Worm (Caenorhabditis elegans) whole organism, mixed stage, embryonic: ENCODE results near the gene ogdh-2.

Source experiments
- ces-1 ChIP-seq: fragments of 150-350 bp; optimal IDR thresholded peaks from 2 replicates; lab custom pipeline; 2014; ENCODE audit warnings: missing biosample characterization, missing genetic modification reagents, missing genetic modification characterization
- elt-1 ChIP-seq: sonication (generic microtip); optimal IDR thresholded peaks from 2 replicates; lab custom pipeline; 2017; ENCODE audit warnings: missing genetic modification characterization, mild to moderate bottlenecking, missing compliant biosample characterization, antibody characterized with exemption, moderate library complexity, borderline replicate concordance; ENCODE audit not compliant: insufficient read depth
- lsy-2 ChIP-seq: fragments of 150-350 bp; optimal IDR thresholded peaks from 2 replicates; lab custom pipeline; 2014; ENCODE audit warnings: missing biosample characterization, missing genetic modification characterization
- nhr-76 ChIP-seq: sonication (generic microtip); optimal IDR thresholded peaks from 2 replicates; lab custom pipeline; 2017; ENCODE audit warnings: missing biosample characterization, missing genetic modification characterization
- zip-8 ChIP-seq: fragments of 150-350 bp; optimal IDR thresholded peaks from 2 replicates; lab custom pipeline; 2014; ENCODE audit warnings: missing biosample characterization, missing genetic modification characterization

DNA sequence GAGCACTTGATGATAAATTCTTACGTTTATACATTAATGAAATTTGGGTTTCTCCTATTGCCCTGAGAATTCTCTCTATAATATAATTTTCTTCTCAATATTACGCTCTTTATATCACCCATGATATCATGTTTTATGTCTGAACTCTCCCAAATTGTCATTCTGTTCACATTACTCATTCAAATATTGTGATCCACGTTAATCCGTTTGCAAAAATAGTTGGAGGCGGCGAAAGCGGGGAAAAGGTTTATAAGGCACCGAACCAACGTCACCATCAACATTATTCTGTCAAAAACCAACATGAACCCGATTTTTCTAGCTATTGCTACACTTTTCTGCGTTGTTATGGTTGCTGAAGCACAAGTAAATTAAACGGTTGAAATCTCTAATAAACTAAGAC lies 41.5 kb upstream of the ogdh-2 start, which contains the start of gene C27A7.8:
- TF ChIP-seq zip-8 (tag; lab: Kevin White, UChicago), result no peak
- no peak for TF ChIP-seq lsy-2 (tag; lab: Kevin White, UChicago)
- no peak for TF ChIP-seq elt-1
- no peak for TF ChIP-seq nhr-76 (tag; lab: Kevin White, UChicago)
- no peak for TF ChIP-seq ces-1 (GFP tag; lab: Kevin White, UChicago)
